Fruit fly (Drosophila melanogaster): Measurements from ENCODE around the gene MED14.

Gene MED14

dm6 chr3L:619427-620308, 26.6 kb downstream of the MED14 start:
- TF ChIP-seq sage (GFP tag; optimal IDR thresholded peaks at IDR 0.05) (peak; percentile 62), Mio (GFP tag; optimal IDR thresholded peaks at IDR 0.05) (no peak), dsf (GFP tag; optimal IDR thresholded peaks at IDR 0.05; ENCODE audit: borderline replicate concordance) (peak; percentile 3), Abd-B (GFP tag; optimal IDR thresholded peaks at IDR 0.05) (no peak), br (GFP tag; optimal IDR thresholded peaks at IDR 0.05) (peak; percentile 86), Rel (GFP tag; optimal IDR thresholded peaks at IDR 0.05) (no peak), Rel (tag; optimal IDR thresholded peaks at IDR 0.05) (no peak), Dif (GFP tag; optimal IDR thresholded peaks at IDR 0.05; ENCODE audit: partially characterized antibody) (no peak), woc (GFP tag; optimal IDR thresholded peaks at IDR 0.05) (peak; percentile 85), CG32264 (GFP tag; optimal IDR thresholded peaks at IDR 0.05) (peak; percentile 22), CrebA (GFP tag; optimal IDR thresholded peaks at IDR 0.05; ENCODE audit: borderline replicate concordance) (peak; percentile 30), N (GFP tag; optimal IDR thresholded peaks at IDR 0.05) (no peak), jim (GFP tag; optimal IDR thresholded peaks at IDR 0.05) (no peak), Jra (GFP tag; optimal IDR thresholded peaks at IDR 0.05) (peak; percentile 1), foxo (GFP tag; optimal IDR thresholded peaks at IDR 0.05) (peak in 1 of 2 experiments; percentile 87), OdsH (GFP tag; optimal IDR thresholded peaks at IDR 0.05) (peak; percentile 87), Hnf4 (GFP tag; optimal IDR thresholded peaks at IDR 0.05) (peak; percentile 73), ey (GFP tag; optimal IDR thresholded peaks at IDR 0.05) (peak; percentile 91), Myc (optimal IDR thresholded peaks at IDR 0.05) (no peak), Sp1 (GFP tag; optimal IDR thresholded peaks at IDR 0.05) (peak; percentile 78), rgr (GFP tag; optimal IDR thresholded peaks at IDR 0.05) (peak; percentile 86), dmrt93B (GFP tag; optimal IDR thresholded peaks at IDR 0.05) (peak; percentile 77), Vsx2 (GFP tag; optimal IDR thresholded peaks at IDR 0.05; ENCODE audit: partially characterized antibody) (peak; percentile 55), pan (optimal IDR thresholded peaks at IDR 0.05) (peak; percentile 54), tai (GFP tag; optimal IDR thresholded peaks at IDR 0.05) (peak; percentile 58), brk (GFP tag; optimal IDR thresholded peaks at IDR 0.05) (peak; percentile 53), psq (GFP tag; optimal IDR thresholded peaks at IDR 0.05) (peak; percentile 77), HLH106 (tag; optimal IDR thresholded peaks at IDR 0.05) (peak; percentile 64), fru (GFP tag; optimal IDR thresholded peaks at IDR 0.05) (peak; percentile 83), h (GFP tag; optimal IDR thresholded peaks at IDR 0.05) (peak; percentile 92)

- TF ChIP-seq Hr83 (GFP tag; optimal IDR thresholded peaks at IDR 0.05; ENCODE audit: poor library complexity, severe bottlenecking): peak; percentile 13
- TF ChIP-seq foxo (GFP tag; optimal IDR thresholded peaks at IDR 0.05): peak; percentile 46 to 96
- peak; percentile 95 for TF ChIP-seq rgr (GFP tag; optimal IDR thresholded peaks at IDR 0.05)
- TF ChIP-seq tai (GFP tag; optimal IDR thresholded peaks at IDR 0.05): peak; percentile 90
- TF ChIP-seq Abd-B (GFP tag; optimal IDR thresholded peaks at IDR 0.05): no peak
- TF ChIP-seq brk (GFP tag; optimal IDR thresholded peaks at IDR 0.05): peak; percentile 96
- peak; percentile 93 for TF ChIP-seq Hnf4 (GFP tag; optimal IDR thresholded peaks at IDR 0.05)
- peak; percentile 96 for TF ChIP-seq OdsH (GFP tag; optimal IDR thresholded peaks at IDR 0.05)
- TF ChIP-seq psq (GFP tag; optimal IDR thresholded peaks at IDR 0.05): peak; percentile 95
- peak; percentile 90 for TF ChIP-seq CrebA (GFP tag; optimal IDR thresholded peaks at IDR 0.05; ENCODE audit: borderline replicate concordance)
- TF ChIP-seq woc (GFP tag; optimal IDR thresholded peaks at IDR 0.05): peak; percentile 95
- TF ChIP-seq dmrt93B (GFP tag; optimal IDR thresholded peaks at IDR 0.05): peak; percentile 90
- peak; percentile 96 for TF ChIP-seq br (GFP tag; optimal IDR thresholded peaks at IDR 0.05)
- TF ChIP-seq Hr78 (GFP tag; optimal IDR thresholded peaks at IDR 0.05): no peak
- TF ChIP-seq Rel (GFP tag; optimal IDR thresholded peaks at IDR 0.05): peak; percentile 93
- TF ChIP-seq Rel (tag; optimal IDR thresholded peaks at IDR 0.05): peak; percentile 93
- peak; percentile 97 for TF ChIP-seq fru (GFP tag; optimal IDR thresholded peaks at IDR 0.05)
- no peak for TF ChIP-seq jim (GFP tag; optimal IDR thresholded peaks at IDR 0.05)
- TF ChIP-seq dsf (GFP tag; optimal IDR thresholded peaks at IDR 0.05; ENCODE audit: borderline replicate concordance): peak; percentile 82
- TF ChIP-seq sv (GFP tag; optimal IDR thresholded peaks at IDR 0.05): peak; percentile 70
- no peak for TF ChIP-seq dl (GFP tag; optimal IDR thresholded peaks at IDR 0.05; ENCODE audit: insufficient read depth in 1 of 2, partially characterized antibody in 2 of 2)
- peak; percentile 84 for TF ChIP-seq CG32264 (GFP tag; optimal IDR thresholded peaks at IDR 0.05)
- no peak for TF ChIP-seq pan (optimal IDR thresholded peaks at IDR 0.05)
- peak; percentile 97 for TF ChIP-seq h (GFP tag; optimal IDR thresholded peaks at IDR 0.05)
- TF ChIP-seq sage (GFP tag; optimal IDR thresholded peaks at IDR 0.05): peak; percentile 92
- TF ChIP-seq Jra (GFP tag; optimal IDR thresholded peaks at IDR 0.05): peak; percentile 92
- peak; percentile 97 for TF ChIP-seq HLH106 (tag; optimal IDR thresholded peaks at IDR 0.05)
- no peak for TF ChIP-seq lola (GFP tag; optimal IDR thresholded peaks at IDR 0.05)
- no peak for TF ChIP-seq N (GFP tag; optimal IDR thresholded peaks at IDR 0.05)
- no peak for TF ChIP-seq Myc (optimal IDR thresholded peaks at IDR 0.05)
- peak; percentile 61 for TF ChIP-seq Dfd (GFP tag; optimal IDR thresholded peaks at IDR 0.05)
- no peak for TF ChIP-seq Mio (GFP tag; optimal IDR thresholded peaks at IDR 0.05)
- peak; percentile 31 for TF ChIP-seq GATAd (GFP tag; optimal IDR thresholded peaks at IDR 0.05)
- no peak for TF ChIP-seq Vsx2 (GFP tag; optimal IDR thresholded peaks at IDR 0.05; ENCODE audit: partially characterized antibody)
- peak; percentile 97 for TF ChIP-seq Sp1 (GFP tag; optimal IDR thresholded peaks at IDR 0.05)
- no peak for TF ChIP-seq usp (GFP tag; optimal IDR thresholded peaks at IDR 0.05)
- peak; percentile 93 for TF ChIP-seq CG9705 (GFP tag; optimal IDR thresholded peaks at IDR 0.05)
- peak; percentile 45 for TF ChIP-seq Dif (GFP tag; optimal IDR thresholded peaks at IDR 0.05; ENCODE audit: partially characterized antibody)
- peak; percentile 96 for TF ChIP-seq ey (GFP tag; optimal IDR thresholded peaks at IDR 0.05)
These were observed 28.3 kb downstream of the MED14 start for dm6 chr3L:621097-621967.
